Fruit fly (Drosophila melanogaster) whole organism, wandering third instar larva: Measurements from ENCODE around the gene CG34164.

Experiments used
- Abd-B ChIP-seq: fragments of >200 bp; optimal IDR thresholded peaks from 2 replicates; lab custom pipeline; 2017; ENCODE audit warnings: missing biosample characterization, missing genetic modification characterization
- Dfd ChIP-seq: fragments of >200 bp; optimal IDR thresholded peaks from 2 replicates; lab custom pipeline; 2017; ENCODE audit warnings: missing biosample characterization, missing genetic modification characterization
- Myc ChIP-seq: fragments of >200 bp; optimal IDR thresholded peaks from 2 replicates; lab custom pipeline; 2017
- OdsH ChIP-seq: fragments of 200-800 bp; sonication (Bioruptor generic); optimal IDR thresholded peaks from 2 replicates; lab custom pipeline; 2016; ENCODE audit warnings: missing biosample characterization, mild to moderate bottlenecking, missing genetic modification characterization
- Sp1 ChIP-seq: fragments of 200-800 bp; sonication (Bioruptor generic); optimal IDR thresholded peaks from 3 replicates; lab custom pipeline; 2019; ENCODE audit warnings: missing biosample characterization, mild to moderate bottlenecking, missing genetic modification characterization, moderate library complexity
- dmrt93B ChIP-seq: fragments of 200-800 bp; sonication (Bioruptor generic); optimal IDR thresholded peaks from 2 replicates; lab custom pipeline; 2018; ENCODE audit warnings: missing biosample characterization, mild to moderate bottlenecking, missing genetic modification characterization
- foxo ChIP-seq, 2 experiments: fragments of 200-800 bp; sonication (Bioruptor generic); optimal IDR thresholded peaks; 2 replicates in 1 of 2; 3 replicates in 1 of 2; lab custom pipeline; 2016 to 2017; ENCODE audit warnings: missing biosample characterization in 2 of 2, missing genetic modification characterization in 2 of 2
- fru ChIP-seq: fragments of 200-800 bp; sonication (Bioruptor generic); optimal IDR thresholded peaks from 3 replicates; lab custom pipeline; 2016; ENCODE audit warnings: missing biosample characterization, mild to moderate bottlenecking, missing genetic modification characterization
- h ChIP-seq: fragments of 200-800 bp; sonication (Bioruptor generic); optimal IDR thresholded peaks from 3 replicates; lab custom pipeline; 2016; ENCODE audit warnings: missing biosample characterization, mild to moderate bottlenecking, missing genetic modification characterization
- jim ChIP-seq: fragments of 175-275, 200-325 bp; sonication (Bioruptor generic); optimal IDR thresholded peaks from 2 replicates; lab custom pipeline; 2016; ENCODE audit warnings: missing biosample characterization, mild to moderate bottlenecking, missing genetic modification characterization
- lola ChIP-seq: fragments of >200 bp; optimal IDR thresholded peaks from 2 replicates; lab custom pipeline; 2017; ENCODE audit warnings: missing biosample characterization, missing genetic modification characterization
- psq ChIP-seq: fragments of 200-800 bp; sonication (Bioruptor generic); optimal IDR thresholded peaks from 3 replicates; lab custom pipeline; 2017; ENCODE audit warnings: missing biosample characterization, mild to moderate bottlenecking, missing genetic modification characterization, moderate library complexity
- usp ChIP-seq: fragments of >200 bp; optimal IDR thresholded peaks from 2 replicates; lab custom pipeline; 2017; ENCODE audit warnings: missing biosample characterization, missing genetic modification characterization

DNA sequence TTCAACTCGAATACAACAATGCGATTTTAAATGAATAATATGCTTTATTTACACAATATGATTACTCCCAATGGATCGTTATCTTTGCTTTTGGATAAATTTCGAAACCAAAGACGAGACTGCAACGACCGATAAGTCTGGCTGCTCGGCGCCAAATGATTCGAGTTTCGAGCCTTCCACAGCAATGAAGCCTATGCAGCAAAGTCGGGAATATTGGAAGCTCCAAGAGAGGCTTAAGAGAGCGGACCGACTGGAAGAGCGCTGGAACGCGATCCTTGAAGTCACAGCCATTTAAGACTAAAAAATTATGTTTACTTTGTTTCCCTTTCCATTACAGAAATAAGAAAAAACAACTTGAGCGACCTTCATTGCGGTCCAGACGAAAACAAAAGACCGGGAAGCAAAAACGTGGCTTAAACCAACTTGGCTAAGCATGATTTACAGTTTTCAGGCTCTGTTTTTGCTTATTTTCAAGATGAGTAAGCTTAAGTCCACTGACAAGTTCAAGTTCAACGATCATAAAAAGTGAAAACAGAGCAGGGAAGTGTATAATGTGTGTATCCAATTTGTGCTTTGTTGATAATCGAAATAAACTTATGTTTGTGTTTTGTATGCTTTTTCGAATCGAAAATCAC, 10.6 kb downstream of the CG34164 start, which contains the start of gene firl:
- TF ChIP-seq usp (GFP tag; lab: Kevin White, UChicago) (no peak), h (GFP tag; lab: Kevin White, UChicago) (no peak), Abd-B (GFP tag; lab: Kevin White, UChicago) (no peak), psq (GFP tag; lab: Kevin White, UChicago) (no peak), OdsH (GFP tag; lab: Kevin White, UChicago) (no peak), jim (no peak), foxo (GFP tag; optimal IDR thresholded peaks at IDR 0.05; lab: Kevin White, UChicago) (no peak), Dfd (GFP tag; lab: Kevin White, UChicago) (no peak), Myc (lab: Kevin White, UChicago) (no peak), Sp1 (GFP tag; lab: Kevin White, UChicago) (no peak), dmrt93B (no peak), fru (GFP tag; lab: Kevin White, UChicago) (no peak), lola (GFP tag; lab: Kevin White, UChicago) (no peak)
